Worm (Caenorhabditis elegans): ENCODE measurements around the gene scav-3.

scav-3 gene

DNA sequence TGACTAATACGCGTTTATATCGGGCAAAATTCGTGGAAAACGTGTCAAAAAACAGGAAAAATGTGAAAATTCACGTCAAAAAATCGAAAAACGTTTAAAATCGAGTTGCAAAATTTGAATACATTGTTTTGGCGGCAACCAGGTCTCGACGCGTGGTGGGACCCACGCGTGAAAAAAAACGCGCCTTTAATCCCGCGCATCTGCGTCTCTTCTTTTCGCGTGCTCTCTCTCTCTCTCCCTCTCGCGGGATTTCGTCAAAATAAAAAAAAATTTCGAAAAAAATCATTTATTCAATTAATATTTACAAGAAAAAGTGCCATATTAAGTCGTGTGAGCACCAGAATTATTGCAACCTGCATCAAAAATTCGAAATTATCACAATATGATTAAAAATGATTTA lies 3.3 kb downstream of the scav-3 start, which contains the start of gene ani-1 (continued):
- TF ChIP-seq aptf-3 (GFP tag; IDR thresholded peaks at IDR 0.05), result no peak
- peak; percentile 47 for TF ChIP-seq unc-130 (GFP tag; optimal IDR thresholded peaks at IDR 0.05)
- TF ChIP-seq lin-54 (GFP tag; optimal IDR thresholded peaks at IDR 0.05), result peak; percentile 89
- TF ChIP-seq madf-8 (GFP tag; conservative IDR thresholded peaks at IDR 0.05), result peak; percentile 82
- peak; percentile 89 for TF ChIP-seq madf-3 (GFP tag; IDR thresholded peaks at IDR 0.05)
- TF ChIP-seq hrde-1 (tag; optimal IDR thresholded peaks at IDR 0.05; ENCODE audit: borderline replicate concordance), result peak; percentile 9
- no peak for TF ChIP-seq sdz-38 (tag; optimal IDR thresholded peaks at IDR 0.05)
- no peak for TF ChIP-seq nhr-80 (tag; optimal IDR thresholded peaks at IDR 0.05)
- TF ChIP-seq ztf-26 (tag; optimal IDR thresholded peaks at IDR 0.05), result no peak
- TF ChIP-seq ekl-4 (GFP tag; IDR thresholded peaks at IDR 0.05), result peak; percentile 61
- no peak for TF ChIP-seq T07F8.4 (tag; optimal IDR thresholded peaks at IDR 0.05)
- no peak for TF ChIP-seq B0035.1 (tag; optimal IDR thresholded peaks at IDR 0.05)
- no peak for TF ChIP-seq let-526 (GFP tag; IDR thresholded peaks at IDR 0.05)
- TF ChIP-seq mcd-1 (GFP tag; IDR thresholded peaks at IDR 0.05), result peak; percentile 83
- no peak for TF ChIP-seq ccch-3 (GFP tag; optimal IDR thresholded peaks at IDR 0.05)
- no peak for TF ChIP-seq let-607 (tag; optimal IDR thresholded peaks at IDR 0.05)
- TF ChIP-seq him-1 (tag; optimal IDR thresholded peaks at IDR 0.05), result no peak
- no peak for TF ChIP-seq lag-1 (GFP tag; IDR thresholded peaks at IDR 0.05)
- peak; percentile 80 for TF ChIP-seq B0019.2 (GFP tag; conservative IDR thresholded peaks at IDR 0.05)
- TF ChIP-seq ztf-3 (GFP tag; optimal IDR thresholded peaks at IDR 0.05), result no peak
- TF ChIP-seq hmg-20 (GFP tag; IDR thresholded peaks at IDR 0.05), result no peak
- peak; percentile 76 for TF ChIP-seq tlf-1 (GFP tag; optimal IDR thresholded peaks at IDR 0.05)
- TF ChIP-seq B0336.3 (GFP tag; IDR thresholded peaks at IDR 0.05), result peak; percentile 62
- TF ChIP-seq sptf-2 (GFP tag; optimal IDR thresholded peaks at IDR 0.05), result no peak
- TF ChIP-seq akir-1 (GFP tag; optimal IDR thresholded peaks at IDR 0.05), result no peak
- TF ChIP-seq mes-4 (tag; optimal IDR thresholded peaks at IDR 0.05), result no peak
- no peak for TF ChIP-seq F57A8.1 (GFP tag; optimal IDR thresholded peaks at IDR 0.05)
- peak; percentile 97 for TF ChIP-seq hmg-1.2 (GFP tag; IDR thresholded peaks at IDR 0.05)
- TF ChIP-seq F33H1.4 (GFP tag; IDR thresholded peaks at IDR 0.05), result peak; percentile 94
- TF ChIP-seq somi-1 (GFP tag; optimal IDR thresholded peaks at IDR 0.05), result no peak
- TF ChIP-seq nhr-27 (tag; optimal IDR thresholded peaks at IDR 0.05), result no peak
- TF ChIP-seq snpc-4 (GFP tag; optimal IDR thresholded peaks at IDR 0.05), result no peak
- peak; percentile 29 to 56 (median 40) for TF ChIP-seq snpc-4 (tag; optimal IDR thresholded peaks at IDR 0.05)
- no peak for TF ChIP-seq pha-4 (tag; optimal IDR thresholded peaks at IDR 0.05)
- TF ChIP-seq fkh-3 (tag; optimal IDR thresholded peaks at IDR 0.05), result no peak
- TF ChIP-seq lin-26 (GFP tag; IDR thresholded peaks at IDR 0.05), result 0 out of 2 replicates have a peak, but pooled peaks have one; percentile 8
- TF ChIP-seq athp-1 (tag; optimal IDR thresholded peaks at IDR 0.05), result peak; percentile 38
- TF ChIP-seq aptf-2 (GFP tag; conservative IDR thresholded peaks at IDR 0.05), result 0 out of 2 replicates have a peak, but pooled peaks have one; percentile 30
- no peak for TF ChIP-seq unc-62 (GFP tag; optimal IDR thresholded peaks at IDR 0.05)
- peak; percentile 14 for TF ChIP-seq K12H6.12 (tag; optimal IDR thresholded peaks at IDR 0.05)
- TF ChIP-seq F57C9.4 (tag; optimal IDR thresholded peaks at IDR 0.05), result no peak
- peak in 2 of 3 experiments; percentile 30 to 65 for TF ChIP-seq lin-35 (GFP tag; optimal IDR thresholded peaks at IDR 0.05)
- TF ChIP-seq sea-2 (GFP tag; IDR thresholded peaks at IDR 0.05), result no peak
